Fruit fly (Drosophila melanogaster): ENCODE data around the gene mtSSB.
A peak's percentile ranks its signal among the peaks of the same experiment; 100 is the strongest.

The mtSSB gene

dm6 chr3R:16224415-16225165 is 19.5 kb upstream of the mtSSB start (continued):
- TF ChIP-seq her (GFP tag; optimal IDR thresholded peaks at IDR 0.05) (peak; percentile 96), oc (tag; optimal IDR thresholded peaks at IDR 0.05) (peak; percentile 99), knrl (GFP tag; IDR thresholded peaks at IDR 0.05; ENCODE audit: partially characterized antibody) (no peak), cg (GFP tag; optimal IDR thresholded peaks at IDR 0.05) (peak; percentile 91), NK7.1 (GFP tag; optimal IDR thresholded peaks at IDR 0.05) (peak; percentile 97), CG8281 (tag; optimal IDR thresholded peaks at IDR 0.05) (peak; percentile 86), CG31365 (tag; optimal IDR thresholded peaks at IDR 0.05) (peak; percentile 84), CG10147 (GFP tag; optimal IDR thresholded peaks at IDR 0.05) (peak; percentile 98), CG2712 (tag; optimal IDR thresholded peaks at IDR 0.05) (peak; percentile 99), CG3065 (GFP tag; optimal IDR thresholded peaks at IDR 0.05) (peak; percentile 81), CG14965 (GFP tag; optimal IDR thresholded peaks at IDR 0.05; ENCODE audit: borderline replicate concordance) (peak; percentile 87), Dfd (GFP tag; optimal IDR thresholded peaks at IDR 0.05) (no peak), exex (tag; optimal IDR thresholded peaks at IDR 0.05) (peak; percentile 75), Aef1 (GFP tag; IDR thresholded peaks at IDR 0.05) (no peak), Doc3 (GFP tag; IDR thresholded peaks at IDR 0.05; ENCODE audit: partially characterized antibody) (no peak), CG17612 (GFP tag; IDR thresholded peaks at IDR 0.05) (no peak), CG6683 (GFP tag; optimal IDR thresholded peaks at IDR 0.05) (peak; percentile 98), HLH4C (GFP tag; IDR thresholded peaks at IDR 0.05; ENCODE audit: partially characterized antibody) (no peak), CG4328 (GFP tag; optimal IDR thresholded peaks at IDR 0.05) (peak; percentile 71), gt (GFP tag; IDR thresholded peaks at IDR 0.05) (no peak), CG7963 (GFP tag; IDR thresholded peaks at IDR 0.05; ENCODE audit: partially characterized antibody) (no peak), phol (tag; optimal IDR thresholded peaks at IDR 0.05) (peak; percentile 97), danr (GFP tag; IDR thresholded peaks at IDR 0.05) (no peak), CG31224 (GFP tag; IDR thresholded peaks at IDR 0.05) (no peak), nerfin-1 (tag; optimal IDR thresholded peaks at IDR 0.05) (peak; percentile 96), CG10209 (GFP tag; optimal IDR thresholded peaks at IDR 0.05) (peak; percentile 97), dan (GFP tag; IDR thresholded peaks at IDR 0.05) (no peak), dysf (GFP tag; IDR thresholded peaks at IDR 0.05) (no peak), CG7372 (GFP tag; IDR thresholded peaks at IDR 0.05) (no peak), Scr (GFP tag; IDR thresholded peaks at IDR 0.05; ENCODE audit: partially characterized antibody) (no peak), Poxn (GFP tag; IDR thresholded peaks at IDR 0.05) (no peak), org-1 (GFP tag; optimal IDR thresholded peaks at IDR 0.05) (peak; percentile 97), z (GFP tag; IDR thresholded peaks at IDR 0.05) (no peak), luna (GFP tag; optimal IDR thresholded peaks at IDR 0.05) (peak; percentile 88), peb (GFP tag; IDR thresholded peaks at IDR 0.05) (no peak), CG11696 (GFP tag; IDR thresholded peaks at IDR 0.05) (no peak), D (optimal IDR thresholded peaks at IDR 0.05) (no peak), D (GFP tag; optimal IDR thresholded peaks at IDR 0.05) (peak; percentile 97), HHEX (GFP tag; optimal IDR thresholded peaks at IDR 0.05) (peak; percentile 97), CG8765 (GFP tag; IDR thresholded peaks at IDR 0.05) (no peak), bsh (GFP tag; optimal IDR thresholded peaks at IDR 0.05) (peak; percentile 91 to 99), Six4 (GFP tag; optimal IDR thresholded peaks at IDR 0.05) (peak; percentile 96), CG30431 (GFP tag; optimal IDR thresholded peaks at IDR 0.05) (peak; percentile 91), CG7271 (tag; optimal IDR thresholded peaks at IDR 0.05) (peak; percentile 91), Meics (GFP tag; optimal IDR thresholded peaks at IDR 0.05) (peak; percentile 98), cwo (GFP tag; optimal IDR thresholded peaks at IDR 0.05) (peak; percentile 97), nom (GFP tag; optimal IDR thresholded peaks at IDR 0.05) (peak; percentile 93), CG12299 (tag; optimal IDR thresholded peaks at IDR 0.05) (peak; percentile 98), bigmax (GFP tag; optimal IDR thresholded peaks at IDR 0.05) (peak; percentile 78)

Measured in whole organism, embryonic.